Worm (Caenorhabditis elegans) whole organism, L1 larva: ENCODE results near the gene noca-1.

Source experiments
- ama-1 ChIP-seq: fragments of 150-350 bp; optimal IDR thresholded peaks from 2 replicates; lab custom pipeline; 2014
- fos-1 ChIP-seq: fragments of 150-350 bp; optimal IDR thresholded peaks from 2 replicates; lab custom pipeline; 2014; ENCODE audit warnings: missing biosample characterization, missing genetic modification characterization
- ztf-11 ChIP-seq, 2 experiments: sonication (generic microtip); optimal IDR thresholded peaks; 2 replicates each; lab custom pipeline; 2016 to 2017; ENCODE audit warnings: missing genetic modification characterization in 2 of 2, missing biosample characterization in 1 of 2, missing compliant biosample characterization in 1 of 2

ce11 chrV:13138681-13139080 is 14.0 kb upstream of the noca-1 start, which contains the start of gene dhc-3:
- TF ChIP-seq ama-1 (lab: Kevin White, UChicago), result no peak
- TF ChIP-seq ztf-11 (tag; optimal IDR thresholded peaks at IDR 0.05; lab: Kevin White, UChicago), result no peak
- no peak for TF ChIP-seq fos-1 (tag; lab: Kevin White, UChicago)
